Worm (Caenorhabditis elegans) whole organism, L3 larva: ENCODE results near the gene nlp-81.

Experiments
- R02D3.7 ChIP-seq: fragments of 150-350 bp; optimal IDR thresholded peaks from 2 replicates; lab custom pipeline; 2014; ENCODE audit warnings: missing biosample characterization, missing genetic modification characterization
- ZK546.5 ChIP-seq: sonication (generic microtip); optimal IDR thresholded peaks from 2 replicates; lab custom pipeline; 2017; ENCODE audit warnings: missing biosample characterization, missing genetic modification characterization
- aly-2 ChIP-seq: fragments of 150-350 bp; optimal IDR thresholded peaks from 2 replicates; lab custom pipeline; 2014; ENCODE audit warnings: missing biosample characterization, missing genetic modification characterization
- ama-1 ChIP-seq: fragments of 150-350 bp; optimal IDR thresholded peaks from 2 replicates; lab custom pipeline; 2018
- ceh-16 ChIP-seq: sonication (generic microtip); optimal IDR thresholded peaks from 2 replicates; lab custom pipeline; 2017; ENCODE audit warnings: missing biosample characterization, missing genetic modification characterization
- ceh-28 ChIP-seq: fragments of 150-350 bp; optimal IDR thresholded peaks from 2 replicates; lab custom pipeline; 2014; ENCODE audit warnings: missing biosample characterization, missing genetic modification reagents, missing genetic modification characterization
- ceh-82 ChIP-seq: fragments of 150-350 bp; optimal IDR thresholded peaks from 2 replicates; lab custom pipeline; 2014; ENCODE audit warnings: missing biosample characterization, missing genetic modification characterization
- ceh-9 ChIP-seq: sonication (generic microtip); optimal IDR thresholded peaks from 2 replicates; lab custom pipeline; 2018; ENCODE audit warnings: missing biosample characterization, missing genetic modification characterization
- daf-12 ChIP-seq: fragments of 150-350 bp; optimal IDR thresholded peaks from 2 replicates; lab custom pipeline; 2014; ENCODE audit warnings: missing biosample characterization, missing genetic modification reagents, missing genetic modification characterization
- egl-27 ChIP-seq: sonication (generic microtip); optimal IDR thresholded peaks from 4 replicates; lab custom pipeline; 2017; ENCODE audit warnings: missing biosample characterization, missing genetic modification reagents, missing genetic modification characterization
- egl-5 ChIP-seq: fragments of 150-350 bp; optimal IDR thresholded peaks from 2 replicates; lab custom pipeline; 2017; ENCODE audit warnings: missing biosample characterization, missing genetic modification reagents, missing genetic modification characterization, inconsistent platforms
- elt-1 ChIP-seq: fragments of 150-350 bp; optimal IDR thresholded peaks from 2 replicates; lab custom pipeline; 2014; ENCODE audit warnings: missing biosample characterization, missing genetic modification characterization
- elt-2 ChIP-seq: sonication (generic microtip); optimal IDR thresholded peaks from 2 replicates; lab custom pipeline; 2016; ENCODE audit warnings: missing genetic modification reagents, mild to moderate bottlenecking, missing genetic modification characterization, missing compliant biosample characterization
- elt-3 ChIP-seq, 3 experiments: fragments of 150-350 bp in 1 of 3; sonication (generic microtip) in 2 of 3; optimal IDR thresholded peaks; 2 replicates in 2 of 3; 4 replicates in 1 of 3; lab custom pipeline; 2014 to 2017; ENCODE audit warnings: missing biosample characterization in 3 of 3, missing genetic modification characterization in 3 of 3
- eor-1 ChIP-seq, 2 experiments: fragments of 150-350 bp; optimal IDR thresholded peaks; 2 replicates each; lab custom pipeline; 2014 to 2018; ENCODE audit warnings: missing biosample characterization in 2 of 2, missing genetic modification characterization in 2 of 2
- fkh-10 ChIP-seq: sonication (generic microtip); optimal IDR thresholded peaks from 2 replicates; lab custom pipeline; 2017; ENCODE audit warnings: missing biosample characterization, missing genetic modification reagents, missing genetic modification characterization
- fkh-2 ChIP-seq: fragments of 150-350 bp; optimal IDR thresholded peaks from 2 replicates; lab custom pipeline; 2014; ENCODE audit warnings: missing biosample characterization, missing genetic modification reagents, missing genetic modification characterization
- fos-1 ChIP-seq: fragments of 150-350 bp; optimal IDR thresholded peaks from 2 replicates; lab custom pipeline; 2014; ENCODE audit warnings: missing biosample characterization, missing genetic modification characterization
- hmg-11 ChIP-seq: sonication (generic microtip); optimal IDR thresholded peaks from 2 replicates; lab custom pipeline; 2016; ENCODE audit warnings: missing genetic modification characterization, missing compliant biosample characterization
- jun-1 ChIP-seq: fragments of 150-350 bp; optimal IDR thresholded peaks from 2 replicates; lab custom pipeline; 2014; ENCODE audit warnings: missing biosample characterization, missing genetic modification reagents, missing genetic modification characterization
- lin-15B ChIP-seq: fragments of 150-350 bp; optimal IDR thresholded peaks from 2 replicates; lab custom pipeline; 2014; ENCODE audit warnings: missing biosample characterization, missing genetic modification characterization
- lin-39 ChIP-seq: fragments of 150-350 bp; optimal IDR thresholded peaks from 2 replicates; lab custom pipeline; 2018; ENCODE audit warnings: missing biosample characterization, missing genetic modification reagents, missing genetic modification characterization
- lsy-12 ChIP-seq: sonication (generic microtip); optimal IDR thresholded peaks from 2 replicates; lab custom pipeline; 2016; ENCODE audit warnings: mild to moderate bottlenecking, missing genetic modification characterization, missing compliant biosample characterization
- mdl-1 ChIP-seq: fragments of 150-350 bp; optimal IDR thresholded peaks from 2 replicates; lab custom pipeline; 2014; ENCODE audit warnings: missing biosample characterization, missing genetic modification characterization
- mml-1 ChIP-seq: fragments of 150-350 bp; sonication (generic microtip); optimal IDR thresholded peaks from 3 replicates; lab custom pipeline; 2014; ENCODE audit warnings: missing biosample characterization, missing genetic modification characterization
- nfya-1 ChIP-seq: sonication (generic microtip); optimal IDR thresholded peaks from 2 replicates; lab custom pipeline; 2017; ENCODE audit warnings: missing genetic modification characterization, mild to moderate bottlenecking, missing compliant biosample characterization, antibody characterized with exemption, moderate library complexity; ENCODE audit not compliant: insufficient read depth
- nhr-11 ChIP-seq: fragments of 150-350 bp; optimal IDR thresholded peaks from 2 replicates; lab custom pipeline; 2014; ENCODE audit warnings: missing biosample characterization, missing genetic modification characterization
- nhr-12 ChIP-seq: fragments of 150-350 bp; optimal IDR thresholded peaks from 2 replicates; lab custom pipeline; 2014; ENCODE audit warnings: missing biosample characterization, missing genetic modification characterization
- nhr-23 ChIP-seq: fragments of 150-350 bp; optimal IDR thresholded peaks from 2 replicates; lab custom pipeline; 2014; ENCODE audit warnings: missing biosample characterization, missing genetic modification reagents, missing genetic modification characterization
- nhr-237 ChIP-seq: fragments of 150-350 bp; optimal IDR thresholded peaks from 2 replicates; lab custom pipeline; 2014; ENCODE audit warnings: missing biosample characterization, missing genetic modification characterization
- nhr-25 ChIP-seq: sonication (generic microtip); optimal IDR thresholded peaks from 2 replicates; lab custom pipeline; 2017; ENCODE audit warnings: missing biosample characterization, missing genetic modification characterization
- nhr-28 ChIP-seq: fragments of 150-350 bp; optimal IDR thresholded peaks from 2 replicates; lab custom pipeline; 2014; ENCODE audit warnings: missing biosample characterization, missing genetic modification characterization
- nhr-43 ChIP-seq: sonication (generic microtip); optimal IDR thresholded peaks from 2 replicates; lab custom pipeline; 2016; ENCODE audit warnings: mild to moderate bottlenecking, missing genetic modification characterization, missing compliant biosample characterization; ENCODE audit not compliant: poor library complexity, severe bottlenecking
- nhr-67 ChIP-seq: fragments of 150-350 bp; optimal IDR thresholded peaks from 2 replicates; lab custom pipeline; 2014; ENCODE audit warnings: missing biosample characterization, missing genetic modification characterization
- nhr-76 ChIP-seq: fragments of 150-350 bp; sonication (generic microtip); optimal IDR thresholded peaks from 5 replicates; lab custom pipeline; 2014; ENCODE audit warnings: missing biosample characterization, missing genetic modification characterization
- nhr-77 ChIP-seq: fragments of 150-350 bp; optimal IDR thresholded peaks from 2 replicates; lab custom pipeline; 2014; ENCODE audit warnings: missing biosample characterization, missing genetic modification characterization
- pha-4 ChIP-seq: fragments of 150-350 bp; optimal IDR thresholded peaks from 2 replicates; lab custom pipeline; 2014; ENCODE audit warnings: missing biosample characterization, missing genetic modification reagents, missing genetic modification characterization
- pqm-1 ChIP-seq: fragments of 150-350 bp; optimal IDR thresholded peaks from 2 replicates; lab custom pipeline; 2017; ENCODE audit warnings: missing biosample characterization, missing genetic modification characterization, inconsistent platforms
- sea-2 ChIP-seq: fragments of 150-350 bp; sonication (generic microtip); optimal IDR thresholded peaks from 4 replicates; lab custom pipeline; 2014; ENCODE audit warnings: missing biosample characterization, missing genetic modification reagents, missing genetic modification characterization
- skn-1 ChIP-seq: fragments of 150-350 bp; optimal IDR thresholded peaks from 2 replicates; lab custom pipeline; 2014; ENCODE audit warnings: missing biosample characterization, missing genetic modification characterization
- snpc-4 ChIP-seq: fragments of 150-350 bp; optimal IDR thresholded peaks from 2 replicates; lab custom pipeline; 2014; ENCODE audit warnings: missing biosample characterization, missing genetic modification characterization
- tbx-2 ChIP-seq: sonication (generic microtip); optimal IDR thresholded peaks from 2 replicates; lab custom pipeline; 2016; ENCODE audit warnings: mild to moderate bottlenecking, missing genetic modification characterization, missing compliant biosample characterization
- unc-39 ChIP-seq: sonication (generic microtip); optimal IDR thresholded peaks from 4 replicates; lab custom pipeline; 2017; ENCODE audit warnings: missing biosample characterization, missing genetic modification characterization
- unc-62 ChIP-seq: fragments of 150-350 bp; sonication (generic microtip); optimal IDR thresholded peaks from 4 replicates; lab custom pipeline; 2014; ENCODE audit warnings: missing biosample characterization, missing genetic modification reagents, missing genetic modification characterization
- zag-1 ChIP-seq: fragments of 150-350 bp; optimal IDR thresholded peaks from 2 replicates; lab custom pipeline; 2014; ENCODE audit warnings: missing biosample characterization, missing genetic modification characterization
- ztf-11 ChIP-seq: fragments of 150-350 bp; optimal IDR thresholded peaks from 2 replicates; lab custom pipeline; 2014; ENCODE audit warnings: missing biosample characterization, missing genetic modification characterization
- ztf-4 ChIP-seq: fragments of 150-350 bp; optimal IDR thresholded peaks from 2 replicates; lab custom pipeline; 2014; ENCODE audit warnings: missing biosample characterization, missing genetic modification characterization

nlp-81 gene

DNA sequence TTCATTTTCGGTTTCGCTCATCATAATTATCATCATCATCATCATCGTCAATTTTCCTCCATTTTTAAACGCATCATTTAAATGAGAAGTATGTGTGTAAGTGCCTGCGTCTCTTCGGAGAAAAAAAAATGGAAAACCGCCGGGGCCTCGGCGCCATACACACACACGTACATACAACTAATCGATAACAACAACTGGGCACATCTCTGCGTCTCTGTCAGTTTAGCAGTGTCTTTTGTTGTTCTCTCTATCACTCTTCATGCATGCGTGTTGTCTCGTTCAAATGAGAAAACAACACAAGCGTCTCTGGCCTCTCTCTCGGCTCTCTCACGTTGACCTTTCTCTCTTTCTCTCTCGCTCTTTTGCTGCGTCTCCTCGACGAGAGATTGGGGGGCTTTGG is 15.1 kb downstream of the nlp-81 start:
- TF ChIP-seq mml-1 (no peak), lin-39 (tag; lab: Kevin White, UChicago) (peak; percentile 82), unc-62 (GFP tag; lab: Kevin White, UChicago) (peak; percentile 71), ceh-82 (tag; lab: Kevin White, UChicago) (peak; percentile 24), pqm-1 (tag; lab: Kevin White, UChicago) (peak; percentile 82), jun-1 (tag; lab: Kevin White, UChicago) (peak; percentile 82), tbx-2 (peak; percentile 59), daf-12 (tag; lab: Kevin White, UChicago) (no peak), egl-27 (tag; lab: Kevin White, UChicago) (peak; percentile 69), zag-1 (no peak), nfya-1 (tag; lab: Kevin White, UChicago) (peak; percentile 95), hmg-11 (peak; percentile 97), fkh-2 (tag; lab: Kevin White, UChicago) (peak; percentile 81), ceh-28 (peak; percentile 98), nhr-12 (tag; lab: Kevin White, UChicago) (no peak), aly-2 (no peak), nhr-237 (tag; lab: Kevin White, UChicago) (no peak), nhr-76 (tag; lab: Kevin White, UChicago) (no peak), sea-2 (GFP tag; lab: Kevin White, UChicago) (no peak), snpc-4 (tag; lab: Kevin White, UChicago) (peak; percentile 51), nhr-67 (tag; lab: Kevin White, UChicago) (no peak), nhr-11 (tag; lab: Kevin White, UChicago) (peak; percentile 79), elt-2 (tag; lab: Kevin White, UChicago) (peak; percentile 74), mdl-1 (tag; lab: Kevin White, UChicago) (peak; percentile 67), elt-3 (tag; optimal IDR thresholded peaks at IDR 0.05; lab: Kevin White, UChicago) (no peak), lin-15B (tag; lab: Kevin White, UChicago) (peak; percentile 62), egl-5 (tag; lab: Kevin White, UChicago) (peak; percentile 94), ceh-9 (tag; lab: Kevin White, UChicago) (no peak), nhr-23 (tag; lab: Kevin White, UChicago) (peak; percentile 81), nhr-43 (tag; lab: Kevin White, UChicago) (peak; percentile 90), nhr-25 (tag; lab: Kevin White, UChicago) (peak; percentile 79), ZK546.5 (tag; lab: Kevin White, UChicago) (no peak), elt-1 (peak; percentile 58), eor-1 (tag; optimal IDR thresholded peaks at IDR 0.05; lab: Kevin White, UChicago) (no peak), pha-4 (tag; lab: Kevin White, UChicago) (peak; percentile 92), fkh-10 (no peak), ama-1 (peak; percentile 51), ztf-4 (no peak), R02D3.7 (tag; lab: Kevin White, UChicago) (peak; percentile 59), ceh-16 (tag; lab: Kevin White, UChicago) (no peak), lsy-12 (tag; lab: Kevin White, UChicago) (peak; percentile 44), nhr-28 (tag; lab: Kevin White, UChicago) (no peak), unc-39 (no peak), fos-1 (tag; lab: Kevin White, UChicago) (no peak), ztf-11 (no peak), skn-1 (tag; lab: Kevin White, UChicago) (peak; percentile 80), nhr-77 (tag; lab: Kevin White, UChicago) (peak; percentile 5)
